Worm (Caenorhabditis elegans) whole organism, L1 larva: ENCODE measurements around the gene mgl-3.

ENCODE experiments used
- C04F5.9 ChIP-seq: sonication (generic microtip); optimal IDR thresholded peaks from 2 replicates; lab custom pipeline; 2016; ENCODE audit warnings: missing genetic modification characterization, missing compliant biosample characterization
- dpl-1 ChIP-seq, 3 experiments: fragments of 150-350 bp in 2 of 3; sonication (generic microtip) in 1 of 3; optimal IDR thresholded peaks; 2 replicates each; lab custom pipeline; 2014 to 2017; ENCODE audit warnings: missing biosample characterization in 3 of 3, missing genetic modification characterization in 3 of 3, missing genetic modification reagents in 3 of 3
- elt-3 ChIP-seq, 6 experiments: fragments of 150-350 bp in 1 of 6; sonication (generic microtip); optimal IDR thresholded peaks; 2 replicates each; lab custom pipeline; 2017 to 2018; ENCODE audit warnings: missing biosample characterization in 6 of 6, missing genetic modification characterization in 6 of 6, inconsistent platforms in 1 of 6
- lin-39 ChIP-seq: fragments of 150-350 bp; optimal IDR thresholded peaks from 2 replicates; lab custom pipeline; 2014; ENCODE audit warnings: missing biosample characterization, missing genetic modification reagents, missing genetic modification characterization
- lsy-2 ChIP-seq, 2 experiments: fragments of 150-350 bp; optimal IDR thresholded peaks; 2 replicates each; lab custom pipeline; 2014; ENCODE audit warnings: missing biosample characterization in 2 of 2, missing genetic modification characterization in 2 of 2
- mab-9 ChIP-seq: fragments of 200-800 bp; sonication (Bioruptor generic); IDR thresholded peaks from 2 replicates; pipeline ENCODE4 v1.3.6; 2022; ENCODE audit warnings: missing genetic modification reagents, missing genetic modification characterization, missing compliant biosample characterization
- unc-62 ChIP-seq: fragments of 150-350 bp; optimal IDR thresholded peaks from 2 replicates; lab custom pipeline; 2014; ENCODE audit warnings: missing biosample characterization, missing genetic modification reagents, missing genetic modification characterization

ce11 chrIV:5473098-5473497 is 34.3 kb downstream of the mgl-3 start:
- no peak for TF ChIP-seq elt-3 (tag; optimal IDR thresholded peaks at IDR 0.05; lab: Kevin White, UChicago)
- no peak for TF ChIP-seq mab-9 (GFP tag; lab: Robert Waterston, UW)
- no peak for TF ChIP-seq unc-62 (GFP tag; lab: Kevin White, UChicago)
- no peak for TF ChIP-seq lsy-2 (tag; optimal IDR thresholded peaks at IDR 0.05; lab: Kevin White, UChicago)
- no peak for TF ChIP-seq lin-39 (tag; lab: Kevin White, UChicago)
- TF ChIP-seq C04F5.9 (tag; lab: Kevin White, UChicago) = no peak
- TF ChIP-seq dpl-1 (GFP tag; optimal IDR thresholded peaks at IDR 0.05; lab: Kevin White, UChicago) = no peak
